Worm (Caenorhabditis elegans): ENCODE measurements around the gene fbxa-118.

DNA sequence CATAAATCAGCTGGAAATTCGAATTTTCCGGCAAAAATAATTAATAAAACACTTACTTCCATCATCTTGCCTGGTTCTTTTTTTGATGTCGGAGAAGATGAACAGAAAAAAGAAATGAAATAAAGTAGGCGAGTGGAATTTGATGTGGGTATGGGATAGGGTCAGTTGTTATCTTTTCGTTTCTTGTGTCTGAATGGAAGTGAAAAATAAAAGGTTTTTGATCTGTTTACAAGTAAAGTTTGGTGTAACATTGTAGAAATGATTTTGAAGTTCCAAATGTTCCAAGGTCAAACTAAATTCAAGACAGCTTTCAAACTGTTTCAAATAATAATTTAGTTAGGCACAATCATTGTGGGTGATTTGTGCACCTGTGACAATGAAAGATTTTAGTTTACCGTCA is 39.7 kb downstream of the fbxa-118 start, which contains the start of gene W04E12.7:
- TF ChIP-seq syd-9 (tag; optimal IDR thresholded peaks at IDR 0.05), result no peak
- no peak for TF ChIP-seq tbx-2 (tag; optimal IDR thresholded peaks at IDR 0.05)
- no peak for TF ChIP-seq mec-3 (tag; optimal IDR thresholded peaks at IDR 0.05; ENCODE audit: borderline replicate concordance)
- no peak for TF ChIP-seq pax-1 (tag; optimal IDR thresholded peaks at IDR 0.05)
- TF ChIP-seq ceh-9 (tag; optimal IDR thresholded peaks at IDR 0.05), result no peak
- TF ChIP-seq ttx-3 (tag; optimal IDR thresholded peaks at IDR 0.05), result no peak
- no peak for TF ChIP-seq dmd-4 (tag; optimal IDR thresholded peaks at IDR 0.05; ENCODE audit: borderline replicate concordance)
- no peak for TF ChIP-seq Y22D7AL.16 (tag; optimal IDR thresholded peaks at IDR 0.05)
- no peak for TF ChIP-seq fax-1 (tag; optimal IDR thresholded peaks at IDR 0.05)
- TF ChIP-seq hlh-15 (tag; optimal IDR thresholded peaks at IDR 0.05), result no peak
- no peak for TF ChIP-seq pqm-1 (tag; optimal IDR thresholded peaks at IDR 0.05)
